Fruit fly (Drosophila melanogaster) whole organism, embryonic: ENCODE data around the gene RapGAP1.

ENCODE experiments used
- Antp ChIP-seq: fragments of 200-800 bp; sonication (Bioruptor generic); optimal IDR thresholded peaks from 3 replicates; lab custom pipeline; 2016; ENCODE audit warnings: missing biosample characterization, missing genetic modification characterization
- Asciz ChIP-seq: fragments of 200-800 bp; sonication (Bioruptor generic); optimal IDR thresholded peaks from 2 replicates; lab custom pipeline; 2017; ENCODE audit warnings: missing biosample characterization, mild to moderate bottlenecking, missing genetic modification characterization, missing genetic modification reagents
- B-H2 ChIP-seq: fragments of 200-800 bp; sonication (Bioruptor generic); optimal IDR thresholded peaks from 2 replicates; lab custom pipeline; 2018; ENCODE audit warnings: missing biosample characterization, mild to moderate bottlenecking, missing genetic modification characterization
- Bgb ChIP-seq: fragments of 200-800 bp; sonication (Bioruptor generic); IDR thresholded peaks from 2 replicates; pipeline ENCODE4 v1.3.6; 2022; ENCODE audit warnings: missing biosample characterization, missing genetic modification characterization; ENCODE audit not compliant: partially characterized antibody
- Blimp-1 ChIP-seq: fragments of 200-800 bp; sonication (Bioruptor generic); optimal IDR thresholded peaks from 3 replicates; lab custom pipeline; 2018; ENCODE audit warnings: missing biosample characterization, missing genetic modification characterization, mild to moderate bottlenecking, moderate library complexity, missing genetic modification reagents
- CG10267 ChIP-seq: fragments of 200-800 bp; sonication (Bioruptor generic); optimal IDR thresholded peaks from 2 replicates; lab custom pipeline; 2018; ENCODE audit warnings: missing biosample characterization, mild to moderate bottlenecking, missing genetic modification characterization, moderate library complexity
- CG12236 ChIP-seq: fragments of 200-800 bp; sonication (Bioruptor generic); optimal IDR thresholded peaks from 2 replicates; lab custom pipeline; 2016; ENCODE audit warnings: missing biosample characterization, missing genetic modification characterization
- CG12942 ChIP-seq: fragments of 200-800 bp; sonication (Bioruptor generic); optimal IDR thresholded peaks from 3 replicates; lab custom pipeline; 2016; ENCODE audit warnings: missing biosample characterization, missing genetic modification characterization
- CG15601 ChIP-seq: fragments of 200-800 bp; sonication (Bioruptor generic); optimal IDR thresholded peaks from 3 replicates; lab custom pipeline; 2019; ENCODE audit warnings: missing biosample characterization, mild to moderate bottlenecking, missing genetic modification characterization, moderate library complexity
- CG17829 ChIP-seq: fragments of 200-800 bp; optimal IDR thresholded peaks from 2 replicates; lab custom pipeline; 2019; ENCODE audit warnings: missing biosample characterization, mild to moderate bottlenecking, missing genetic modification characterization, moderate library complexity
- CG1832 ChIP-seq: fragments of 200-800 bp; sonication (Bioruptor generic); optimal IDR thresholded peaks from 2 replicates; lab custom pipeline; 2017; ENCODE audit warnings: missing biosample characterization, mild to moderate bottlenecking, missing genetic modification characterization, inconsistent platforms
- CG2678 ChIP-seq: fragments of 200-800 bp; sonication (Bioruptor generic); optimal IDR thresholded peaks from 3 replicates; lab custom pipeline; 2019; ENCODE audit warnings: missing biosample characterization, mild to moderate bottlenecking, missing genetic modification characterization, moderate library complexity
- CG2875 ChIP-seq: fragments of 200-800 bp; sonication (Bioruptor generic); optimal IDR thresholded peaks from 2 replicates; lab custom pipeline; 2017; ENCODE audit warnings: missing biosample characterization, mild to moderate bottlenecking, missing genetic modification characterization, missing genetic modification reagents
- CG31441 ChIP-seq: fragments of 200-800 bp; sonication (Bioruptor generic); IDR thresholded peaks from 2 replicates; pipeline ENCODE4 v1.3.6; 2022; ENCODE audit warnings: missing biosample characterization, missing genetic modification characterization
- CG3163 ChIP-seq: fragments of 200-800 bp; sonication (Bioruptor generic); optimal IDR thresholded peaks from 3 replicates; lab custom pipeline; 2016; ENCODE audit warnings: missing biosample characterization, missing genetic modification characterization
- CG3407 ChIP-seq: fragments of 200-800 bp; sonication (Bioruptor generic); optimal IDR thresholded peaks from 2 replicates; lab custom pipeline; 2018; ENCODE audit warnings: missing biosample characterization, mild to moderate bottlenecking, missing genetic modification characterization
- CG4404 ChIP-seq: fragments of 200-800 bp; sonication (Bioruptor generic); IDR thresholded peaks from 2 replicates; pipeline ENCODE4 v1.3.6; 2022; ENCODE audit warnings: missing biosample characterization, missing genetic modification characterization
- CG5245 ChIP-seq: fragments of 200-800 bp; sonication (Bioruptor generic); optimal IDR thresholded peaks from 3 replicates; lab custom pipeline; 2016; ENCODE audit warnings: missing biosample characterization, missing genetic modification characterization
- CG6683 ChIP-seq: fragments of 200-800 bp; sonication (Bioruptor generic); optimal IDR thresholded peaks from 2 replicates; lab custom pipeline; 2017; ENCODE audit warnings: missing biosample characterization, mild to moderate bottlenecking, missing genetic modification characterization, missing genetic modification reagents
- CG7928 ChIP-seq: fragments of 200-800 bp; sonication (Bioruptor generic); optimal IDR thresholded peaks from 2 replicates; lab custom pipeline; 2017; ENCODE audit warnings: missing biosample characterization, mild to moderate bottlenecking, missing genetic modification characterization
- CG8359 ChIP-seq: fragments of 200-800 bp; sonication (Bioruptor generic); optimal IDR thresholded peaks from 2 replicates; lab custom pipeline; 2017; ENCODE audit warnings: missing biosample characterization, mild to moderate bottlenecking, missing genetic modification characterization, borderline replicate concordance
- CG9437 ChIP-seq: fragments of 200-800 bp; sonication (Bioruptor generic); optimal IDR thresholded peaks from 2 replicates; lab custom pipeline; 2018; ENCODE audit warnings: missing biosample characterization, mild to moderate bottlenecking, missing genetic modification characterization
- CG9727 ChIP-seq: fragments of 200-800 bp; sonication (Bioruptor generic); optimal IDR thresholded peaks from 3 replicates; lab custom pipeline; 2017; ENCODE audit warnings: missing biosample characterization, mild to moderate bottlenecking, missing genetic modification characterization
- CHES-1-like ChIP-seq: fragments of 200-800 bp; sonication (Bioruptor generic); optimal IDR thresholded peaks from 2 replicates; lab custom pipeline; 2016; ENCODE audit warnings: missing biosample characterization, missing genetic modification characterization
- CTCF ChIP-seq: fragments of 200-800 bp; sonication (Bioruptor generic); optimal IDR thresholded peaks from 2 replicates; lab custom pipeline; 2017; ENCODE audit warnings: missing biosample characterization, mild to moderate bottlenecking, missing genetic modification characterization, moderate library complexity
- Chrac-16 ChIP-seq: fragments of 200-800 bp; sonication (Bioruptor generic); optimal IDR thresholded peaks from 3 replicates; lab custom pipeline; 2016; ENCODE audit warnings: missing biosample characterization, missing genetic modification characterization
- Dad ChIP-seq: fragments of 200-800 bp; sonication (Bioruptor generic); optimal IDR thresholded peaks from 3 replicates; lab custom pipeline; 2016; ENCODE audit warnings: missing biosample characterization, missing genetic modification characterization
- Dek ChIP-seq: fragments of 200-800 bp; sonication (Bioruptor generic); optimal IDR thresholded peaks from 3 replicates; lab custom pipeline; 2019; ENCODE audit warnings: missing biosample characterization, mild to moderate bottlenecking, missing genetic modification characterization, moderate library complexity
- Dfd ChIP-seq, 2 experiments: fragments of >200 bp; optimal IDR thresholded peaks; 2 replicates each; lab custom pipeline; 2017; ENCODE audit warnings: missing biosample characterization in 2 of 2, missing genetic modification characterization in 2 of 2
- Hand ChIP-seq: fragments of 200-800 bp; sonication (Bioruptor generic); optimal IDR thresholded peaks from 2 replicates; lab custom pipeline; 2017; ENCODE audit warnings: mild to moderate bottlenecking, missing biosample characterization, missing genetic modification reagents, missing genetic modification characterization
- MTF-1 ChIP-seq: fragments of 200-800 bp; sonication (Bioruptor generic); optimal IDR thresholded peaks from 2 replicates; lab custom pipeline; 2018; ENCODE audit warnings: missing biosample characterization, mild to moderate bottlenecking, missing genetic modification characterization, borderline replicate concordance
- Mes4 ChIP-seq: fragments of 200-800 bp; sonication (Bioruptor generic); optimal IDR thresholded peaks from 2 replicates; lab custom pipeline; 2016; ENCODE audit warnings: missing biosample characterization, missing genetic modification characterization
- Myb ChIP-seq: fragments of 200-800 bp; sonication (Bioruptor generic); optimal IDR thresholded peaks from 2 replicates; lab custom pipeline; 2016; ENCODE audit warnings: missing biosample characterization, missing genetic modification characterization
- Oaz ChIP-seq: fragments of 200-800 bp; sonication (Bioruptor generic); IDR thresholded peaks from 2 replicates; pipeline ENCODE4 v1.3.6; 2022; ENCODE audit warnings: missing biosample characterization, missing genetic modification characterization
- Pdp1 ChIP-seq, 2 experiments: fragments of 200-800 bp; sonication (Bioruptor generic); optimal IDR thresholded peaks; 3 replicates each; lab custom pipeline; 2016; ENCODE audit warnings: missing biosample characterization in 2 of 2, missing genetic modification characterization in 2 of 2, mild to moderate bottlenecking in 1 of 2, moderate library complexity in 1 of 2
- Rx ChIP-seq: fragments of 200-800 bp; sonication (Bioruptor generic); IDR thresholded peaks from 2 replicates; pipeline ENCODE4 v1.3.6; 2022; ENCODE audit warnings: missing biosample characterization, missing genetic modification characterization
- Side ChIP-seq: fragments of 200-800 bp; sonication (Bioruptor generic); optimal IDR thresholded peaks from 2 replicates; lab custom pipeline; 2016; ENCODE audit warnings: missing biosample characterization, missing genetic modification characterization
- YL-1 ChIP-seq: fragments of 200-800 bp; sonication (Bioruptor generic); optimal IDR thresholded peaks from 3 replicates; lab custom pipeline; 2017; ENCODE audit warnings: missing biosample characterization, mild to moderate bottlenecking, missing genetic modification characterization
- ab ChIP-seq: fragments of 200-800 bp; sonication (Bioruptor generic); optimal IDR thresholded peaks from 2 replicates; lab custom pipeline; 2016; ENCODE audit warnings: missing biosample characterization, missing genetic modification characterization
- cwo ChIP-seq: fragments of 200-800 bp; sonication (Bioruptor generic); optimal IDR thresholded peaks from 3 replicates; lab custom pipeline; 2017; ENCODE audit warnings: missing biosample characterization, missing genetic modification characterization, mild to moderate bottlenecking, moderate library complexity, missing genetic modification reagents
- ems ChIP-seq: fragments of 200-800 bp; sonication (Bioruptor generic); optimal IDR thresholded peaks from 3 replicates; lab custom pipeline; 2016; ENCODE audit warnings: missing biosample characterization, missing genetic modification characterization
- gcm ChIP-seq: fragments of 200-800 bp; sonication (Bioruptor generic); optimal IDR thresholded peaks from 2 replicates; lab custom pipeline; 2019; ENCODE audit warnings: missing biosample characterization, mild to moderate bottlenecking, missing genetic modification characterization, moderate library complexity
- lola ChIP-seq, 3 experiments: fragments of >200 bp in 2 of 3; fragments of 200-800 bp in 1 of 3; sonication (Bioruptor generic) in 1 of 3; optimal IDR thresholded peaks; 2 replicates each; lab custom pipeline; 2017 to 2019; ENCODE audit warnings: missing biosample characterization in 3 of 3, missing genetic modification characterization in 3 of 3, mild to moderate bottlenecking in 1 of 3, moderate library complexity in 1 of 3
- nmo ChIP-seq: fragments of 200-800 bp; sonication (Bioruptor generic); optimal IDR thresholded peaks from 2 replicates; lab custom pipeline; 2018; ENCODE audit warnings: missing biosample characterization, mild to moderate bottlenecking, missing genetic modification characterization, moderate library complexity
- peb ChIP-seq: fragments of 200-800 bp; sonication (Bioruptor generic); IDR thresholded peaks from 2 replicates; pipeline ENCODE4 v1.3.6; 2022; ENCODE audit warnings: missing biosample characterization, missing genetic modification characterization
- phol ChIP-seq: fragments of 200-800 bp; sonication (Bioruptor generic); optimal IDR thresholded peaks from 3 replicates; lab custom pipeline; 2018; ENCODE audit warnings: missing biosample characterization, mild to moderate bottlenecking, missing genetic modification characterization, moderate library complexity
- salm ChIP-seq: fragments of 200-800 bp; sonication (Bioruptor generic); optimal IDR thresholded peaks from 2 replicates; lab custom pipeline; 2018; ENCODE audit warnings: missing biosample characterization, mild to moderate bottlenecking, missing genetic modification characterization
- schlank ChIP-seq: fragments of 200-800 bp; sonication (Bioruptor generic); optimal IDR thresholded peaks from 2 replicates; lab custom pipeline; 2018; ENCODE audit warnings: missing biosample characterization, mild to moderate bottlenecking, missing genetic modification characterization
- unc-4 ChIP-seq: fragments of 200-800 bp; sonication (Bioruptor generic); IDR thresholded peaks from 2 replicates; pipeline ENCODE4 v1.3.6; 2022; ENCODE audit warnings: missing biosample characterization, missing genetic modification characterization; ENCODE audit not compliant: partially characterized antibody
- wek ChIP-seq: fragments of 200-800 bp; sonication (Bioruptor generic); optimal IDR thresholded peaks from 3 replicates; lab custom pipeline; 2018; ENCODE audit warnings: missing biosample characterization, mild to moderate bottlenecking, missing genetic modification characterization, moderate library complexity
- zfh1 ChIP-seq: fragments of 200-800 bp; sonication (Bioruptor generic); IDR thresholded peaks from 3 replicates; pipeline ENCODE4 v1.3.6; 2022; ENCODE audit warnings: missing biosample characterization, missing genetic modification characterization

RapGAP1 gene

DNA sequence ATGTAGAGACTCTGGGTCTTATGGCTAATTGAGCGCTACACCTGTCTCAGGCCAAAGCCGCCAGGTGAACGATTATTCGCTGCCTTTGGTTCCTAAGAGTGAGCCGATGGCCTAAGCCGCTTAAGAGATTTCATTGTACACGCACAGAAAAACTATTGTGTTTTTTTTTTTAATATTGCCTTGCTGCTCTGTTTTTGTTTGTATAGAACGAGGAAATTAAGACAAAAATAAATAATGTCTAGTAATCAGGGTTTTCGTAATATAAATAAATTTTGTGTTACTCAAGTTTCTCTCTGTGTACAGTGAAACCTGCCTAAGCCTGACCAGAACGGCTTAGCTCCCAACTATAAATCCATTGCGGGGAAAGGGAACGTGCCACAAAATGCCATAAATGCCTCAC is 63.4 kb downstream of the RapGAP1 start (continued):
- TF ChIP-seq Bgb (no peak), YL-1 (GFP tag; lab: Kevin White, UChicago) (no peak), Chrac-16 (GFP tag; lab: Kevin White, UChicago) (no peak), CG7928 (GFP tag; lab: Kevin White, UChicago) (no peak), lola (GFP tag; optimal IDR thresholded peaks at IDR 0.05; lab: Kevin White, UChicago) (peak in 1 of 3 experiments; percentile 40), phol (tag; lab: Kevin White, UChicago) (peak; percentile 27), schlank (tag; lab: Kevin White, UChicago) (no peak), CG8359 (GFP tag; lab: Kevin White, UChicago) (no peak), CTCF (GFP tag; lab: Kevin White, UChicago) (no peak), unc-4 (no peak), CG12236 (no peak), Pdp1 (GFP tag; optimal IDR thresholded peaks at IDR 0.05; lab: Kevin White, UChicago) (peak; percentile 10 to 28), Oaz (no peak), ems (GFP tag; lab: Kevin White, UChicago) (peak; percentile 9), CG5245 (GFP tag; lab: Kevin White, UChicago) (no peak), CG17829 (tag; lab: Kevin White, UChicago) (no peak), nmo (GFP tag; lab: Kevin White, UChicago) (peak; percentile 18), CG4404 (GFP tag; lab: Robert Waterston, UW) (no peak), gcm (GFP tag; lab: Kevin White, UChicago) (no peak), CHES-1-like (GFP tag; lab: Kevin White, UChicago) (no peak), CG9437 (GFP tag; lab: Kevin White, UChicago) (no peak), CG3407 (GFP tag; lab: Kevin White, UChicago) (no peak), MTF-1 (no peak), wek (GFP tag; lab: Kevin White, UChicago) (no peak), Blimp-1 (GFP tag; lab: Kevin White, UChicago) (peak; percentile 32), peb (GFP tag; lab: Robert Waterston, UW) (no peak), Hand (GFP tag; lab: Kevin White, UChicago) (no peak), Dek (no peak), Dfd (GFP tag; optimal IDR thresholded peaks at IDR 0.05; lab: Kevin White, UChicago) (no peak), salm (tag; lab: Kevin White, UChicago) (no peak), Rx (no peak), zfh1 (GFP tag; lab: Robert Waterston, UW) (peak; percentile 56; the same call in 2 of the 3 replicates), Asciz (GFP tag; lab: Kevin White, UChicago) (no peak), CG10267 (tag; lab: Kevin White, UChicago) (peak; percentile 22), CG3163 (no peak), Mes4 (GFP tag; lab: Kevin White, UChicago) (no peak), CG2678 (peak; percentile 35), Myb (no peak), cwo (no peak), B-H2 (GFP tag; lab: Kevin White, UChicago) (no peak), Antp (GFP tag; lab: Kevin White, UChicago) (no peak), CG15601 (tag; lab: Kevin White, UChicago) (no peak), CG12942 (GFP tag; lab: Kevin White, UChicago) (no peak), Dad (no peak), CG2875 (GFP tag; lab: Kevin White, UChicago) (no peak), ab (no peak), CG31441 (GFP tag; lab: Robert Waterston, UW) (peak; percentile 34; the same call in 1 of the 2 replicates), CG1832 (no peak), CG9727 (peak; percentile 45), CG6683 (no peak), Side (GFP tag; lab: Kevin White, UChicago) (no peak)
